Fruit fly (Drosophila melanogaster) whole organism, embryonic: ENCODE results near the gene CG14839.

Experiments used
- Ada2b ChIP-seq: fragments of 200-800 bp; sonication (Bioruptor generic); IDR thresholded peaks from 2 replicates; pipeline ENCODE4 v1.3.6; 2022; ENCODE audit warnings: missing biosample characterization, missing genetic modification characterization
- BtbVII ChIP-seq: fragments of 200-800 bp; sonication (Bioruptor generic); optimal IDR thresholded peaks from 3 replicates; lab custom pipeline; 2017; ENCODE audit warnings: missing biosample characterization, mild to moderate bottlenecking, missing genetic modification characterization
- Bteb2 ChIP-seq: fragments of 200-800 bp; sonication (Bioruptor generic); optimal IDR thresholded peaks from 2 replicates; lab custom pipeline; 2016; ENCODE audit warnings: missing biosample characterization, missing genetic modification characterization
- CG10979 ChIP-seq: fragments of 200-800 bp; sonication (Bioruptor generic); optimal IDR thresholded peaks from 2 replicates; lab custom pipeline; 2018; ENCODE audit warnings: missing biosample characterization, mild to moderate bottlenecking, missing genetic modification characterization, moderate library complexity
- CG11456 ChIP-seq: fragments of 200-800 bp; sonication (Bioruptor generic); IDR thresholded peaks from 3 replicates; pipeline ENCODE4 v1.3.6; 2022; ENCODE audit warnings: missing biosample characterization, missing genetic modification characterization
- CG12942 ChIP-seq: fragments of 200-800 bp; sonication (Bioruptor generic); optimal IDR thresholded peaks from 3 replicates; lab custom pipeline; 2016; ENCODE audit warnings: missing biosample characterization, missing genetic modification characterization
- CG13624 ChIP-seq: fragments of 200-800 bp; sonication (Bioruptor generic); optimal IDR thresholded peaks from 2 replicates; lab custom pipeline; 2016; ENCODE audit warnings: missing biosample characterization, missing genetic modification characterization
- CG13775 ChIP-seq: fragments of 200-800 bp; sonication (Bioruptor generic); optimal IDR thresholded peaks from 3 replicates; lab custom pipeline; 2017; ENCODE audit warnings: missing biosample characterization, mild to moderate bottlenecking, missing genetic modification characterization
- CG14014 ChIP-seq: fragments of 200-800 bp; sonication (Bioruptor generic); IDR thresholded peaks from 2 replicates; pipeline ENCODE4 v1.3.6; 2022; ENCODE audit warnings: missing biosample characterization, missing genetic modification characterization
- CG14441 ChIP-seq: fragments of 200-800 bp; sonication (Bioruptor generic); IDR thresholded peaks from 2 replicates; pipeline ENCODE4 v1.3.6; 2022; ENCODE audit warnings: missing biosample characterization, missing genetic modification characterization
- CG1603 ChIP-seq: fragments of 200-800 bp; sonication (Bioruptor generic); optimal IDR thresholded peaks from 2 replicates; lab custom pipeline; 2019; ENCODE audit warnings: missing biosample characterization, mild to moderate bottlenecking, missing genetic modification characterization, moderate library complexity
- CG1647 ChIP-seq: fragments of 200-800 bp; sonication (Bioruptor generic); optimal IDR thresholded peaks from 3 replicates; lab custom pipeline; 2016; ENCODE audit warnings: missing biosample characterization, missing genetic modification characterization
- CG17361 ChIP-seq: fragments of 200-800 bp; sonication (Bioruptor generic); IDR thresholded peaks from 3 replicates; pipeline ENCODE4 v1.3.6; 2022; ENCODE audit warnings: missing biosample characterization, missing genetic modification characterization
- CG18262 ChIP-seq: fragments of 200-800 bp; optimal IDR thresholded peaks from 3 replicates; lab custom pipeline; 2019; ENCODE audit warnings: missing biosample characterization, mild to moderate bottlenecking, missing genetic modification characterization, moderate library complexity
- CG18619 ChIP-seq: fragments of 200-800 bp; sonication (Bioruptor generic); optimal IDR thresholded peaks from 3 replicates; lab custom pipeline; 2017; ENCODE audit warnings: missing biosample characterization, mild to moderate bottlenecking, missing genetic modification characterization
- CG2875 ChIP-seq: fragments of 200-800 bp; sonication (Bioruptor generic); optimal IDR thresholded peaks from 2 replicates; lab custom pipeline; 2017; ENCODE audit warnings: missing biosample characterization, mild to moderate bottlenecking, missing genetic modification characterization, missing genetic modification reagents
- CG2889 ChIP-seq: fragments of 200-800 bp; sonication (Bioruptor generic); IDR thresholded peaks from 3 replicates; pipeline ENCODE4 v1.3.6; 2022; ENCODE audit warnings: missing biosample characterization, missing genetic modification characterization
- CG31224 ChIP-seq: fragments of 200-800 bp; sonication (Bioruptor generic); IDR thresholded peaks from 2 replicates; pipeline ENCODE4 v1.3.6; 2022; ENCODE audit warnings: missing biosample characterization, missing genetic modification characterization
- CG32767 ChIP-seq: fragments of 200-800 bp; sonication (Bioruptor generic); IDR thresholded peaks from 2 replicates; pipeline ENCODE4 v1.3.6; 2022; ENCODE audit warnings: missing biosample characterization, missing genetic modification characterization
- CG3281 ChIP-seq: fragments of 200-800 bp; sonication (Bioruptor generic); optimal IDR thresholded peaks from 3 replicates; lab custom pipeline; 2017; ENCODE audit warnings: missing biosample characterization, mild to moderate bottlenecking, missing genetic modification characterization
- CG3726 ChIP-seq: fragments of 200-800 bp; sonication (Bioruptor generic); IDR thresholded peaks from 3 replicates; pipeline ENCODE4, ENCODE4 v1.3.6; 2022; ENCODE audit warnings: missing biosample characterization, missing genetic modification characterization
- CG42726 ChIP-seq: fragments of 200-800 bp; sonication (Bioruptor generic); IDR thresholded peaks from 2 replicates; pipeline ENCODE4 v1.3.6; 2022; ENCODE audit warnings: missing biosample characterization, missing genetic modification characterization; ENCODE audit not compliant: partially characterized antibody
- CG4328 ChIP-seq: fragments of 200-800 bp; sonication (Bioruptor generic); optimal IDR thresholded peaks from 3 replicates; lab custom pipeline; 2017; ENCODE audit warnings: missing biosample characterization, missing genetic modification reagents, missing genetic modification characterization
- CG43689 ChIP-seq: fragments of 200-800 bp; sonication (Bioruptor generic); IDR thresholded peaks from 2 replicates; pipeline ENCODE4 v1.3.6; 2022; ENCODE audit warnings: missing biosample characterization, missing genetic modification characterization
- CG4854 ChIP-seq: fragments of 200-800 bp; sonication (Bioruptor generic); optimal IDR thresholded peaks from 2 replicates; lab custom pipeline; 2016; ENCODE audit warnings: missing biosample characterization, missing genetic modification characterization, inconsistent platforms
- CG5180 ChIP-seq: fragments of 200-800 bp; sonication (Bioruptor generic); optimal IDR thresholded peaks from 3 replicates; lab custom pipeline; 2017; ENCODE audit warnings: missing biosample characterization, missing genetic modification characterization, mild to moderate bottlenecking, moderate library complexity, missing genetic modification reagents
- CG6175 ChIP-seq: fragments of 200-800 bp; sonication (Bioruptor generic); IDR thresholded peaks from 3 replicates; pipeline ENCODE4 v1.3.6; 2022; ENCODE audit warnings: missing biosample characterization, missing genetic modification characterization
- CG9437 ChIP-seq: fragments of 200-800 bp; sonication (Bioruptor generic); optimal IDR thresholded peaks from 2 replicates; lab custom pipeline; 2018; ENCODE audit warnings: missing biosample characterization, mild to moderate bottlenecking, missing genetic modification characterization
- D19B ChIP-seq: fragments of 200-800 bp; sonication (Bioruptor generic); optimal IDR thresholded peaks from 2 replicates; lab custom pipeline; 2017; ENCODE audit warnings: missing biosample characterization, mild to moderate bottlenecking, missing genetic modification characterization
- Dbx ChIP-seq: fragments of 200-800 bp; sonication (Bioruptor generic); IDR thresholded peaks from 3 replicates; pipeline ENCODE4 v1.3.6; 2022; ENCODE audit warnings: missing biosample characterization, missing genetic modification characterization
- Deaf1 ChIP-seq: fragments of 200-800 bp; optimal IDR thresholded peaks from 3 replicates; lab custom pipeline; 2019; ENCODE audit warnings: missing biosample characterization, mild to moderate bottlenecking, missing genetic modification characterization, moderate library complexity
- Dll ChIP-seq: fragments of 200-800 bp; sonication (Bioruptor generic); IDR thresholded peaks from 4 replicates; pipeline ENCODE4 v1.3.6; 2022; ENCODE audit warnings: missing biosample characterization, missing genetic modification characterization; ENCODE audit not compliant: partially characterized antibody
- Doc3 ChIP-seq: fragments of 200-800 bp; sonication (Bioruptor generic); IDR thresholded peaks from 3 replicates; pipeline ENCODE4 v1.3.6; 2022; ENCODE audit warnings: missing biosample characterization, missing genetic modification characterization; ENCODE audit not compliant: partially characterized antibody
- Drgx ChIP-seq: fragments of 200-800 bp; sonication (Bioruptor generic); IDR thresholded peaks from 2 replicates; pipeline ENCODE4 v1.3.6; 2022; ENCODE audit warnings: missing biosample characterization, missing genetic modification characterization
- Med ChIP-seq: fragments of 200-800 bp; sonication (Bioruptor generic); peaks from one replicate; lab custom pipeline; 2016; ENCODE audit warnings: missing biosample characterization, missing genetic modification characterization, mild to moderate bottlenecking, inconsistent platforms, moderate library complexity
- Mrtf ChIP-seq: fragments of 200-800 bp; sonication (Bioruptor generic); IDR thresholded peaks from 3 replicates; pipeline ENCODE4 v1.3.6; 2022; ENCODE audit warnings: missing biosample characterization, missing genetic modification characterization
- Six4 ChIP-seq: fragments of 200-800 bp; sonication (Bioruptor generic); optimal IDR thresholded peaks from 2 replicates; lab custom pipeline; 2016; ENCODE audit warnings: missing biosample characterization, missing genetic modification characterization
- Taf1 ChIP-seq: fragments of 200-800 bp; sonication (Bioruptor generic); IDR thresholded peaks from 2 replicates; pipeline ENCODE4 v1.3.6; 2022; ENCODE audit warnings: missing biosample characterization, missing genetic modification characterization
- abd-A ChIP-seq: fragments of 200-800 bp; sonication (Bioruptor generic); optimal IDR thresholded peaks from 3 replicates; lab custom pipeline; 2019; ENCODE audit warnings: missing biosample characterization, mild to moderate bottlenecking, missing genetic modification characterization, moderate library complexity
- emc ChIP-seq: fragments of 200-800 bp; sonication (Bioruptor generic); optimal IDR thresholded peaks from 2 replicates; lab custom pipeline; 2016; ENCODE audit warnings: missing biosample characterization, missing genetic modification characterization
- ewg ChIP-seq: fragments of 200-800 bp; sonication (Bioruptor generic); optimal IDR thresholded peaks from 3 replicates; lab custom pipeline; 2017; ENCODE audit warnings: mild to moderate bottlenecking, missing biosample characterization, missing genetic modification reagents, missing genetic modification characterization
- gcm2 ChIP-seq: fragments of 200-800 bp; sonication (Bioruptor generic); optimal IDR thresholded peaks from 2 replicates; lab custom pipeline; 2016; ENCODE audit warnings: missing biosample characterization, missing genetic modification characterization
- grau ChIP-seq: fragments of 200-800 bp; optimal IDR thresholded peaks from 3 replicates; lab custom pipeline; 2019; ENCODE audit warnings: missing biosample characterization, mild to moderate bottlenecking, missing genetic modification characterization, moderate library complexity
- hth ChIP-seq: fragments of >200 bp; optimal IDR thresholded peaks from 2 replicates; lab custom pipeline; 2017; ENCODE audit warnings: inconsistent platforms
- insv ChIP-seq, 2 experiments: fragments of 200-800 bp; sonication (Bioruptor generic); optimal IDR thresholded peaks; 3 replicates each; lab custom pipeline; 2016 to 2018; ENCODE audit warnings: missing biosample characterization in 2 of 2, missing genetic modification characterization in 2 of 2
- lola ChIP-seq, 3 experiments: fragments of >200 bp in 2 of 3; fragments of 200-800 bp in 1 of 3; sonication (Bioruptor generic) in 1 of 3; optimal IDR thresholded peaks; 2 replicates each; lab custom pipeline; 2017 to 2019; ENCODE audit warnings: missing biosample characterization in 3 of 3, missing genetic modification characterization in 3 of 3, mild to moderate bottlenecking in 1 of 3, moderate library complexity in 1 of 3
- nau ChIP-seq: fragments of 200-800 bp; sonication (Bioruptor generic); optimal IDR thresholded peaks from 3 replicates; lab custom pipeline; 2017; ENCODE audit warnings: missing biosample characterization, mild to moderate bottlenecking, missing genetic modification characterization, missing genetic modification reagents
- nom ChIP-seq: fragments of 200-800 bp; sonication (Bioruptor generic); optimal IDR thresholded peaks from 2 replicates; lab custom pipeline; 2017; ENCODE audit warnings: missing biosample characterization, missing genetic modification characterization, mild to moderate bottlenecking, moderate library complexity, missing genetic modification reagents
- otp ChIP-seq: fragments of 200-800 bp; sonication (Bioruptor generic); IDR thresholded peaks from 3 replicates; pipeline ENCODE4, ENCODE4 v1.3.6; 2022; ENCODE audit warnings: missing biosample characterization, missing genetic modification characterization
- tin ChIP-seq: fragments of 200-800 bp; sonication (Bioruptor generic); optimal IDR thresholded peaks from 3 replicates; lab custom pipeline; 2016; ENCODE audit warnings: missing biosample characterization, missing genetic modification characterization
- trh ChIP-seq: fragments of 200-800 bp; sonication (Bioruptor generic); optimal IDR thresholded peaks from 2 replicates; lab custom pipeline; 2016; ENCODE audit warnings: missing biosample characterization, missing genetic modification characterization
- unpg ChIP-seq: fragments of 200-800 bp; sonication (Bioruptor generic); optimal IDR thresholded peaks from 3 replicates; lab custom pipeline; 2018; ENCODE audit warnings: missing biosample characterization, mild to moderate bottlenecking, missing genetic modification characterization, moderate library complexity

CG14839 gene

dm6 chr3R:14299891-14300290, 37.7 kb downstream of the CG14839 start (continued):
- TF ChIP-seq otp (GFP tag; lab: Robert Waterston, UW) (peak; percentile 42; the same call in 1 of the 3 replicates), lola (GFP tag; optimal IDR thresholded peaks at IDR 0.05; lab: Kevin White, UChicago) (no peak), CG18262 (peak; percentile 40), CG18619 (GFP tag; lab: Kevin White, UChicago) (no peak), CG14441 (no peak), tin (GFP tag; lab: Kevin White, UChicago) (no peak), abd-A (tag; lab: Kevin White, UChicago) (no peak), CG2875 (GFP tag; lab: Kevin White, UChicago) (peak; percentile 11), CG10979 (no peak), CG13775 (GFP tag; lab: Kevin White, UChicago) (no peak), nom (GFP tag; lab: Kevin White, UChicago) (no peak), D19B (no peak), Ada2b (GFP tag; lab: Robert Waterston, UW) (no peak), Dbx (GFP tag; lab: Robert Waterston, UW) (no peak), CG43689 (GFP tag; lab: Robert Waterston, UW) (no peak), CG4854 (GFP tag; lab: Kevin White, UChicago) (no peak), ewg (GFP tag; lab: Kevin White, UChicago) (peak; percentile 17), Med (GFP tag; lab: Kevin White, UChicago) (peak; percentile 81), CG32767 (GFP tag; lab: Robert Waterston, UW) (no peak), CG1603 (tag; lab: Kevin White, UChicago) (no peak), emc (GFP tag; lab: Kevin White, UChicago) (no peak), hth (lab: Kevin White, UChicago) (no peak), gcm2 (GFP tag; lab: Kevin White, UChicago) (no peak), CG4328 (GFP tag; lab: Kevin White, UChicago) (peak; percentile 35), CG3726 (GFP tag; lab: Robert Waterston, UW) (no peak), CG5180 (peak; percentile 65), unpg (GFP tag; lab: Kevin White, UChicago) (no peak), CG13624 (GFP tag; lab: Kevin White, UChicago) (no peak), insv (GFP tag; optimal IDR thresholded peaks at IDR 0.05; lab: Kevin White, UChicago) (no peak), CG12942 (GFP tag; lab: Kevin White, UChicago) (no peak), Drgx (GFP tag; lab: Robert Waterston, UW) (no peak), CG11456 (GFP tag; lab: Robert Waterston, UW) (no peak), Mrtf (GFP tag; lab: Robert Waterston, UW) (no peak), Deaf1 (tag; lab: Kevin White, UChicago) (no peak), Taf1 (GFP tag; lab: Robert Waterston, UW) (no peak), CG9437 (GFP tag; lab: Kevin White, UChicago) (no peak), CG1647 (GFP tag; lab: Kevin White, UChicago) (no peak), CG6175 (no peak), Doc3 (no peak), CG31224 (GFP tag; lab: Robert Waterston, UW) (no peak), Dll (GFP tag; lab: Robert Waterston, UW) (no peak), CG14014 (0 out of 2 replicates have a peak, but pooled peaks have one; percentile 17), grau (tag; lab: Kevin White, UChicago) (no peak), Six4 (no peak), trh (GFP tag; lab: Kevin White, UChicago) (no peak), BtbVII (GFP tag; lab: Kevin White, UChicago) (no peak), CG3281 (GFP tag; lab: Kevin White, UChicago) (peak; percentile 13), CG2889 (GFP tag; lab: Robert Waterston, UW) (0 out of 3 replicates have a peak, but pooled peaks have one; percentile 9), nau (GFP tag; lab: Kevin White, UChicago) (no peak), Bteb2 (GFP tag; lab: Kevin White, UChicago) (no peak), CG17361 (GFP tag; lab: Robert Waterston, UW) (no peak), CG42726 (GFP tag; lab: Robert Waterston, UW) (no peak)
